Fruit fly (Drosophila melanogaster) whole organism, embryonic: Measurements from ENCODE around the gene Vdup1.

Source experiments
- Bgb ChIP-seq: fragments of 200-800 bp; sonication (Bioruptor generic); IDR thresholded peaks from 2 replicates; pipeline ENCODE4 v1.3.6; 2022; ENCODE audit warnings: missing biosample characterization, missing genetic modification characterization; ENCODE audit not compliant: partially characterized antibody
- CG12744 ChIP-seq: fragments of 200-800 bp; sonication (Bioruptor generic); optimal IDR thresholded peaks from 2 replicates; lab custom pipeline; 2016; ENCODE audit warnings: missing biosample characterization, missing genetic modification characterization
- CG13296 ChIP-seq: fragments of 200-800 bp; sonication (Bioruptor generic); optimal IDR thresholded peaks from 3 replicates; lab custom pipeline; 2018; ENCODE audit warnings: missing biosample characterization, mild to moderate bottlenecking, missing genetic modification characterization
- CG16779 ChIP-seq: fragments of 200-800 bp; sonication (Bioruptor generic); IDR thresholded peaks from 2 replicates; pipeline ENCODE4 v1.3.6; 2022; ENCODE audit warnings: missing biosample characterization, missing genetic modification characterization
- CG16815 ChIP-seq: fragments of 200-800 bp; sonication (Bioruptor generic); optimal IDR thresholded peaks from 3 replicates; lab custom pipeline; 2017; ENCODE audit warnings: missing biosample characterization, mild to moderate bottlenecking, missing genetic modification characterization
- CG17359 ChIP-seq: fragments of 200-800 bp; sonication (Bioruptor generic); optimal IDR thresholded peaks from 3 replicates; lab custom pipeline; 2018; ENCODE audit warnings: missing biosample characterization, mild to moderate bottlenecking, missing genetic modification characterization, moderate library complexity
- CG17568 ChIP-seq: fragments of 200-800 bp; sonication (Bioruptor generic); optimal IDR thresholded peaks from 2 replicates; lab custom pipeline; 2018; ENCODE audit warnings: missing biosample characterization, mild to moderate bottlenecking, missing genetic modification characterization, moderate library complexity
- CG17829 ChIP-seq: fragments of 200-800 bp; optimal IDR thresholded peaks from 2 replicates; lab custom pipeline; 2019; ENCODE audit warnings: missing biosample characterization, mild to moderate bottlenecking, missing genetic modification characterization, moderate library complexity
- CG2712 ChIP-seq: fragments of 200-800 bp; optimal IDR thresholded peaks from 3 replicates; lab custom pipeline; 2019; ENCODE audit warnings: missing biosample characterization, mild to moderate bottlenecking, missing genetic modification characterization, moderate library complexity
- CG2889 ChIP-seq: fragments of 200-800 bp; sonication (Bioruptor generic); IDR thresholded peaks from 3 replicates; pipeline ENCODE4 v1.3.6; 2022; ENCODE audit warnings: missing biosample characterization, missing genetic modification characterization
- CG4404 ChIP-seq: fragments of 200-800 bp; sonication (Bioruptor generic); IDR thresholded peaks from 2 replicates; pipeline ENCODE4 v1.3.6; 2022; ENCODE audit warnings: missing biosample characterization, missing genetic modification characterization
- CG4707 ChIP-seq: fragments of 200-800 bp; sonication (Bioruptor generic); optimal IDR thresholded peaks from 2 replicates; lab custom pipeline; 2018; ENCODE audit warnings: missing biosample characterization, mild to moderate bottlenecking, missing genetic modification characterization, moderate library complexity
- CG4820 ChIP-seq: fragments of 200-800 bp; sonication (Bioruptor generic); optimal IDR thresholded peaks from 3 replicates; lab custom pipeline; 2016; ENCODE audit warnings: missing biosample characterization, missing genetic modification characterization
- CG6272 ChIP-seq: fragments of 200-800 bp; sonication (Bioruptor generic); IDR thresholded peaks from 2 replicates; pipeline ENCODE4 v1.3.6; 2022; ENCODE audit warnings: missing biosample characterization, missing genetic modification characterization
- CG6813 ChIP-seq: fragments of 200-800 bp; sonication (Bioruptor generic); optimal IDR thresholded peaks from 2 replicates; lab custom pipeline; 2017; ENCODE audit warnings: missing biosample characterization, missing genetic modification characterization, mild to moderate bottlenecking, moderate library complexity, missing genetic modification reagents
- CG8290 ChIP-seq, 3 experiments: fragments of 200-800 bp; sonication (Bioruptor generic); optimal IDR thresholded peaks; 2 replicates each; lab custom pipeline; 2016 to 2019; ENCODE audit warnings: missing biosample characterization in 3 of 3, missing genetic modification characterization in 3 of 3, mild to moderate bottlenecking in 2 of 3, moderate library complexity in 1 of 3
- Ets65A ChIP-seq: fragments of 200-800 bp; sonication (Bioruptor generic); peaks from one replicate; lab custom pipeline; 2016; ENCODE audit warnings: missing biosample characterization, missing genetic modification characterization
- Ets97D ChIP-seq: fragments of 200-800 bp; sonication (Bioruptor generic); optimal IDR thresholded peaks from 3 replicates; lab custom pipeline; 2016; ENCODE audit warnings: missing biosample characterization, missing genetic modification characterization
- HHEX ChIP-seq: fragments of 200-800 bp; sonication (Bioruptor generic); optimal IDR thresholded peaks from 3 replicates; lab custom pipeline; 2017; ENCODE audit warnings: missing biosample characterization, mild to moderate bottlenecking, missing genetic modification characterization, missing genetic modification reagents
- Kr ChIP-seq: fragments of 200-800 bp; sonication (Bioruptor generic); optimal IDR thresholded peaks from 2 replicates; lab custom pipeline; 2017; ENCODE audit warnings: missing biosample characterization, mild to moderate bottlenecking, missing genetic modification characterization
- Oaz ChIP-seq: fragments of 200-800 bp; sonication (Bioruptor generic); IDR thresholded peaks from 2 replicates; pipeline ENCODE4 v1.3.6; 2022; ENCODE audit warnings: missing biosample characterization, missing genetic modification characterization
- Pdp1 ChIP-seq, 2 experiments: fragments of 200-800 bp; sonication (Bioruptor generic); optimal IDR thresholded peaks; 3 replicates each; lab custom pipeline; 2016; ENCODE audit warnings: missing biosample characterization in 2 of 2, missing genetic modification characterization in 2 of 2, mild to moderate bottlenecking in 1 of 2, moderate library complexity in 1 of 2
- Poxn ChIP-seq: fragments of 200-800 bp; sonication (Bioruptor generic); IDR thresholded peaks from 2 replicates; pipeline ENCODE4 v1.3.6; 2022; ENCODE audit warnings: missing biosample characterization, missing genetic modification characterization
- Ravus ChIP-seq: fragments of 200-800 bp; sonication (Bioruptor generic); IDR thresholded peaks from 2 replicates; pipeline ENCODE4 v1.3.6; 2022; ENCODE audit warnings: missing biosample characterization, missing genetic modification characterization
- TFAM ChIP-seq: fragments of 200-800 bp; sonication (Bioruptor generic); optimal IDR thresholded peaks from 2 replicates; lab custom pipeline; 2017; ENCODE audit warnings: missing biosample characterization, missing genetic modification characterization, inconsistent platforms
- ac ChIP-seq: fragments of 200-800 bp; sonication (Bioruptor generic); optimal IDR thresholded peaks from 3 replicates; lab custom pipeline; 2017; ENCODE audit warnings: missing biosample characterization, mild to moderate bottlenecking, missing genetic modification characterization
- cato ChIP-seq: fragments of 200-800 bp; sonication (Bioruptor generic); optimal IDR thresholded peaks from 2 replicates; lab custom pipeline; 2016; ENCODE audit warnings: missing biosample characterization, missing genetic modification characterization, borderline replicate concordance
- caup ChIP-seq: fragments of 200-800 bp; sonication (Bioruptor generic); optimal IDR thresholded peaks from 3 replicates; lab custom pipeline; 2017; ENCODE audit warnings: missing biosample characterization, mild to moderate bottlenecking, missing genetic modification characterization, moderate library complexity; ENCODE audit not compliant: severe bottlenecking
- en ChIP-seq: fragments of 200-800 bp; sonication (Bioruptor generic); optimal IDR thresholded peaks from 2 replicates; lab custom pipeline; 2016; ENCODE audit warnings: missing biosample characterization, missing genetic modification characterization
- eve ChIP-seq, 2 experiments: fragments of >200 bp; optimal IDR thresholded peaks; 2 replicates each; lab custom pipeline; 2017; ENCODE audit warnings: missing biosample characterization in 2 of 2, missing genetic modification characterization in 2 of 2
- eyg ChIP-seq: fragments of 200-800 bp; sonication (Bioruptor generic); optimal IDR thresholded peaks from 3 replicates; lab custom pipeline; 2016; ENCODE audit warnings: missing biosample characterization, missing genetic modification characterization
- fd64A ChIP-seq: fragments of 200-800 bp; sonication (Bioruptor generic); optimal IDR thresholded peaks from 3 replicates; lab custom pipeline; 2018; ENCODE audit warnings: missing biosample characterization, mild to moderate bottlenecking, missing genetic modification characterization
- kni ChIP-seq: fragments of 200-800 bp; sonication (Bioruptor generic); optimal IDR thresholded peaks from 3 replicates; lab custom pipeline; 2017; ENCODE audit warnings: mild to moderate bottlenecking, missing biosample characterization, missing genetic modification reagents, missing genetic modification characterization
- nom ChIP-seq: fragments of 200-800 bp; sonication (Bioruptor generic); optimal IDR thresholded peaks from 2 replicates; lab custom pipeline; 2017; ENCODE audit warnings: missing biosample characterization, missing genetic modification characterization, mild to moderate bottlenecking, moderate library complexity, missing genetic modification reagents
- org-1 ChIP-seq: fragments of 200-800 bp; sonication (Bioruptor generic); optimal IDR thresholded peaks from 2 replicates; lab custom pipeline; 2017; ENCODE audit warnings: missing biosample characterization, missing genetic modification characterization
- pho ChIP-seq: fragments of 200-800 bp; sonication (Bioruptor generic); optimal IDR thresholded peaks from 2 replicates; lab custom pipeline; 2016; ENCODE audit warnings: missing biosample characterization, missing genetic modification characterization
- pita ChIP-seq: fragments of 200-800 bp; sonication (Bioruptor generic); optimal IDR thresholded peaks from 2 replicates; lab custom pipeline; 2017; ENCODE audit warnings: missing biosample characterization, mild to moderate bottlenecking, missing genetic modification characterization
- pros ChIP-seq: fragments of 200-800 bp; sonication (Bioruptor generic); optimal IDR thresholded peaks from 3 replicates; lab custom pipeline; 2019; ENCODE audit warnings: missing biosample characterization, mild to moderate bottlenecking, missing genetic modification characterization, moderate library complexity
- ranshi ChIP-seq: fragments of 200-800 bp; sonication (Bioruptor generic); IDR thresholded peaks from 2 replicates; pipeline ENCODE4 v1.3.6; 2022; ENCODE audit warnings: missing biosample characterization, missing genetic modification characterization
- ro ChIP-seq: fragments of 200-800 bp; sonication (Bioruptor generic); IDR thresholded peaks from 2 replicates; pipeline ENCODE4 v1.3.6; 2022; ENCODE audit warnings: missing biosample characterization, missing genetic modification characterization
- sd ChIP-seq: fragments of 200-800 bp; sonication (Bioruptor generic); optimal IDR thresholded peaks from 3 replicates; lab custom pipeline; 2018; ENCODE audit warnings: missing biosample characterization, mild to moderate bottlenecking, missing genetic modification characterization, moderate library complexity
- slbo ChIP-seq: fragments of 200-800 bp; sonication (Bioruptor generic); IDR thresholded peaks from 2 replicates; pipeline ENCODE4 v1.3.6; 2022; ENCODE audit warnings: missing biosample characterization, missing genetic modification characterization
- so ChIP-seq: fragments of 200-800 bp; sonication (Bioruptor generic); IDR thresholded peaks from 3 replicates; pipeline ENCODE4 v1.3.6; 2022; ENCODE audit warnings: missing biosample characterization, missing genetic modification characterization
- tna ChIP-seq: fragments of 200-800 bp; sonication (Bioruptor generic); IDR thresholded peaks from 2 replicates; pipeline ENCODE4 v1.3.6; 2022; ENCODE audit warnings: missing biosample characterization, missing genetic modification characterization; ENCODE audit not compliant: partially characterized antibody
- usp ChIP-seq: fragments of >200 bp; optimal IDR thresholded peaks from 2 replicates; lab custom pipeline; 2017; ENCODE audit warnings: missing biosample characterization, missing genetic modification characterization
- zen ChIP-seq: fragments of 200-800 bp; sonication (Bioruptor generic); optimal IDR thresholded peaks from 3 replicates; lab custom pipeline; 2018; ENCODE audit warnings: missing biosample characterization, mild to moderate bottlenecking, missing genetic modification characterization, moderate library complexity
- zen2 ChIP-seq: fragments of 200-800 bp; sonication (Bioruptor generic); IDR thresholded peaks from 3 replicates; pipeline ENCODE4 v1.3.6; 2022; ENCODE audit warnings: missing biosample characterization, missing genetic modification characterization; ENCODE audit not compliant: partially characterized antibody

Vdup1 gene

dm6 chr3L:224004-224951 lies 45.5 kb upstream of the Vdup1 start (continued):
- TF ChIP-seq nom (GFP tag; lab: Kevin White, UChicago) (peak; percentile 78), CG6272 (0 out of 2 replicates have a peak, but pooled peaks have one; percentile 21), Ravus (no peak), caup (GFP tag; lab: Kevin White, UChicago) (peak; percentile 10), CG4707 (GFP tag; lab: Kevin White, UChicago) (no peak), TFAM (no peak), slbo (GFP tag; lab: Robert Waterston, UW) (peak; percentile 23; the same call in 1 of the 2 replicates), usp (no peak), CG4820 (no peak), CG13296 (peak; percentile 13), HHEX (GFP tag; lab: Kevin White, UChicago) (no peak), CG17568 (GFP tag; lab: Kevin White, UChicago) (no peak), Bgb (GFP tag; lab: Robert Waterston, UW) (peak; percentile 65), zen (no peak), pho (peak; percentile 34), CG6813 (peak; percentile 40), Poxn (GFP tag; lab: Robert Waterston, UW) (no peak), en (GFP tag; lab: Kevin White, UChicago) (no peak), Kr (GFP tag; lab: Kevin White, UChicago) (no peak), CG4404 (GFP tag; lab: Robert Waterston, UW) (no peak), ranshi (GFP tag; lab: Robert Waterston, UW) (peak; percentile 63), Ets65A (GFP tag; lab: Kevin White, UChicago) (peak; percentile 51), ac (GFP tag; lab: Kevin White, UChicago) (peak; percentile 17), CG2889 (no peak), pros (peak; percentile 36), CG8290 (GFP tag; optimal IDR thresholded peaks at IDR 0.05; lab: Kevin White, UChicago) (no peak), CG8290 (tag; optimal IDR thresholded peaks at IDR 0.05; lab: Kevin White, UChicago) (peak in 1 of 2 experiments; percentile 83), CG16815 (GFP tag; lab: Kevin White, UChicago) (no peak), tna (0 out of 2 replicates have a peak, but pooled peaks have one; percentile 11), zen2 (GFP tag; lab: Robert Waterston, UW) (no peak), CG12744 (peak; percentile 32), kni (GFP tag; lab: Kevin White, UChicago) (peak; percentile 84), fd64A (peak; percentile 1), org-1 (GFP tag; lab: Kevin White, UChicago) (no peak), Ets97D (no peak), eve (GFP tag; optimal IDR thresholded peaks at IDR 0.05; lab: Kevin White, UChicago) (no peak), cato (GFP tag; lab: Kevin White, UChicago) (no peak), CG17359 (tag; lab: Kevin White, UChicago) (peak; percentile 10), sd (tag; lab: Kevin White, UChicago) (no peak), so (peak; percentile 17; the same call in 1 of the 3 replicates), ro (GFP tag; lab: Robert Waterston, UW) (no peak), CG16779 (GFP tag; lab: Robert Waterston, UW) (peak; percentile 46; the same call in 1 of the 2 replicates), Pdp1 (GFP tag; optimal IDR thresholded peaks at IDR 0.05; lab: Kevin White, UChicago) (peak in 1 of 2 experiments; percentile 18), Oaz (no peak), pita (GFP tag; lab: Kevin White, UChicago) (no peak), CG2712 (tag; lab: Kevin White, UChicago) (no peak), eyg (no peak), CG17829 (tag; lab: Kevin White, UChicago) (no peak)
